Fruit fly (Drosophila melanogaster) whole organism, larva: ENCODE results near the gene CG13786.

Experiments
- noc ChIP-seq: fragments of 200-800 bp; sonication (Bioruptor generic); optimal IDR thresholded peaks from 3 replicates; lab custom pipeline; 2019; ENCODE audit warnings: missing biosample characterization, mild to moderate bottlenecking, missing genetic modification characterization, moderate library complexity

Gene CG13786

dm6 chr2L:7277017-7277416 is 24.2 kb upstream of the CG13786 start, which contains the start of gene Wnt4:
Gene Wnt4, minus strand, starts transcription at chr2L:7277171.
- TF ChIP-seq noc (tag; lab: Kevin White, UChicago), result no peak

- TF ChIP-seq noc (tag; lab: Kevin White, UChicago), result no peak
Measured at dm6 chr2L:7272452-7272851, 19.7 kb upstream of the CG13786 start.

dm6 chr2L:7270270-7270669 is 17.5 kb upstream of the CG13786 start:
- TF ChIP-seq noc (tag; lab: Kevin White, UChicago), result no peak

- TF ChIP-seq noc (tag; lab: Kevin White, UChicago), result no peak
Measured at dm6 chr2L:7265970-7266369, 13.2 kb upstream of the CG13786 start.

dm6 chr2L:7264885-7265540 is 12.2 kb upstream of the CG13786 start:
- no peak for TF ChIP-seq noc (tag; lab: Kevin White, UChicago)

- no peak for TF ChIP-seq noc (tag; lab: Kevin White, UChicago)
Measured at dm6 chr2L:7264396-7264795, 11.6 kb upstream of the CG13786 start.

dm6 chr2L:7262580-7262979 is 9.8 kb upstream of the CG13786 start:
- no peak for TF ChIP-seq noc (tag; lab: Kevin White, UChicago)

dm6 chr2L:7261989-7262388 is 9.2 kb upstream of the CG13786 start:
- TF ChIP-seq noc (tag; lab: Kevin White, UChicago), result no peak

dm6 chr2L:7260251-7260650 is 7.5 kb upstream of the CG13786 start:
- TF ChIP-seq noc (tag; lab: Kevin White, UChicago), result no peak

dm6 chr2L:7259500-7259899 is 6.7 kb upstream of the CG13786 start:
- TF ChIP-seq noc (tag; lab: Kevin White, UChicago), result no peak

- TF ChIP-seq noc (tag; lab: Kevin White, UChicago), result no peak
Measured at dm6 chr2L:7258105-7258504, 5.3 kb upstream of the CG13786 start.

dm6 chr2L:7257212-7257611 is 4.4 kb upstream of the CG13786 start, which contains the start of gene CG31909:
Gene CG31909, plus strand, starts transcription at chr2L:7257512.
- no peak for TF ChIP-seq noc (tag; lab: Kevin White, UChicago)

dm6 chr2L:7256144-7256543 is 3.4 kb upstream of the CG13786 start:
- TF ChIP-seq noc (tag; lab: Kevin White, UChicago), result no peak

dm6 chr2L:7254712-7255183 is 2.0 kb upstream of the CG13786 start:
- TF ChIP-seq noc (tag; lab: Kevin White, UChicago), result no peak

- TF ChIP-seq noc (tag; lab: Kevin White, UChicago), result no peak
Measured at dm6 chr2L:7249293-7249819, 3.4 kb downstream of the CG13786 start, which contains the start of gene Ndae1. Gene Ndae1, minus strand, starts transcription at chr2L:7249343.

dm6 chr2L:7248114-7248513 is 4.7 kb downstream of the CG13786 start:
- no peak for TF ChIP-seq noc (tag; lab: Kevin White, UChicago)

- peak; percentile 91 for TF ChIP-seq noc (tag; lab: Kevin White, UChicago)
Measured at dm6 chr2L:7242240-7242793, 10.5 kb downstream of the CG13786 start.
